Worm (Caenorhabditis elegans) whole organism, L4 larva: ENCODE results near the gene F11A5.5.

Experiments used
- F10B5.3 ChIP-seq: sonication (generic microtip); optimal IDR thresholded peaks from 2 replicates; lab custom pipeline; 2016; ENCODE audit warnings: mild to moderate bottlenecking, missing genetic modification characterization, missing compliant biosample characterization
- F44E2.7 ChIP-seq: fragments of 200-800 bp; sonication (Bioruptor generic); IDR thresholded peaks from 2 replicates; pipeline ENCODE4 v2.1.2; 2022; ENCODE audit warnings: missing genetic modification characterization, missing compliant biosample characterization
- R02D3.7 ChIP-seq: fragments of 150-350 bp; sonication (generic microtip); optimal IDR thresholded peaks from 3 replicates; lab custom pipeline; 2014; ENCODE audit warnings: missing biosample characterization, missing genetic modification characterization
- T26A8.4 ChIP-seq: fragments of 200-800 bp; sonication (Bioruptor generic); IDR thresholded peaks from 2 replicates; pipeline ENCODE4 v1.3.6; 2022; ENCODE audit warnings: missing genetic modification characterization, missing compliant biosample characterization
- Y105C5A.15 ChIP-seq: fragments of 200-800 bp; sonication (Bioruptor generic); IDR thresholded peaks from 2 replicates; pipeline ENCODE4 v1.3.6; 2022; ENCODE audit warnings: missing genetic modification characterization, missing compliant biosample characterization
- Y5F2A.4 ChIP-seq: fragments of 200-800 bp; sonication (Bioruptor generic); optimal IDR thresholded peaks from 2 replicates; lab custom pipeline; 2018; ENCODE audit warnings: mild to moderate bottlenecking, missing genetic modification characterization, missing compliant biosample characterization
- ama-1 ChIP-seq: fragments of 150-350 bp; optimal IDR thresholded peaks from 2 replicates; lab custom pipeline; 2014; ENCODE audit warnings: inconsistent platforms, mixed read lengths
- arid-1 ChIP-seq: fragments of 200-800 bp; sonication (Bioruptor generic); conservative IDR thresholded peaks from 2 replicates; pipeline ENCODE4 v1.3.6; 2022; ENCODE audit warnings: missing genetic modification reagents, missing genetic modification characterization, missing compliant biosample characterization
- attf-4 ChIP-seq: sonication (generic microtip); optimal IDR thresholded peaks from 3 replicates; lab custom pipeline; 2017; ENCODE audit warnings: missing biosample characterization, missing genetic modification characterization
- daf-16 ChIP-seq, 3 experiments: sonication (generic microtip); optimal IDR thresholded peaks; 2 replicates each; lab custom pipeline; 2016 to 2017; ENCODE audit warnings: missing genetic modification characterization in 3 of 3, missing genetic modification reagents in 3 of 3, mild to moderate bottlenecking in 2 of 3, missing compliant biosample characterization in 2 of 3, missing biosample characterization in 1 of 3, moderate library complexity in 1 of 3
- dpl-1 ChIP-seq: fragments of 150-350 bp; optimal IDR thresholded peaks from 2 replicates; lab custom pipeline; 2014; ENCODE audit warnings: missing biosample characterization, missing genetic modification reagents, missing genetic modification characterization
- fos-1 ChIP-seq: fragments of 150-350 bp; optimal IDR thresholded peaks from 2 replicates; lab custom pipeline; 2014; ENCODE audit warnings: missing biosample characterization, missing genetic modification characterization
- lin-1 ChIP-seq: fragments of 200-800 bp; sonication (Bioruptor generic); IDR thresholded peaks from 2 replicates; pipeline ENCODE4 v1.3.6; 2022; ENCODE audit warnings: missing genetic modification reagents, missing genetic modification characterization, missing compliant biosample characterization
- madf-9 ChIP-seq: fragments of 200-800 bp; sonication (Bioruptor generic); conservative IDR thresholded peaks from 2 replicates; pipeline ENCODE4 v1.3.6; 2022; ENCODE audit warnings: missing genetic modification reagents, missing genetic modification characterization, missing compliant biosample characterization
- mdl-1 ChIP-seq, 2 experiments: fragments of 150-350 bp in 1 of 2; sonication (generic microtip) in 1 of 2; optimal IDR thresholded peaks; 2 replicates each; lab custom pipeline; 2014 to 2017; ENCODE audit warnings: missing biosample characterization in 2 of 2, missing genetic modification characterization in 2 of 2
- mdt-29 ChIP-seq: fragments of 200-800 bp; sonication (Bioruptor generic); IDR thresholded peaks from 2 replicates; pipeline ENCODE4 v1.3.6; 2022; ENCODE audit warnings: missing genetic modification reagents, missing genetic modification characterization, missing compliant biosample characterization
- mxl-2 ChIP-seq: fragments of 200-800 bp; sonication (Bioruptor generic); conservative IDR thresholded peaks from 2 replicates; pipeline ENCODE4 v1.3.6; 2022; ENCODE audit warnings: missing genetic modification reagents, missing genetic modification characterization, missing compliant biosample characterization
- mxl-3 ChIP-seq: fragments of 200-800 bp; sonication (Bioruptor generic); optimal IDR thresholded peaks from 2 replicates; lab custom pipeline; 2018; ENCODE audit warnings: mild to moderate bottlenecking, missing genetic modification characterization, missing compliant biosample characterization
- nhr-111 ChIP-seq: fragments of 200-800 bp; sonication (Bioruptor generic); optimal IDR thresholded peaks from 2 replicates; lab custom pipeline; 2018; ENCODE audit warnings: mild to moderate bottlenecking, missing genetic modification characterization, missing compliant biosample characterization
- nhr-25 ChIP-seq: sonication (generic microtip); optimal IDR thresholded peaks from 2 replicates; lab custom pipeline; 2017; ENCODE audit warnings: missing genetic modification characterization, mild to moderate bottlenecking, missing compliant biosample characterization, antibody characterized with exemption, moderate library complexity, borderline replicate concordance; ENCODE audit not compliant: insufficient read depth
- nhr-28 ChIP-seq: fragments of 150-350 bp; optimal IDR thresholded peaks from 2 replicates; lab custom pipeline; 2014; ENCODE audit warnings: missing biosample characterization, missing genetic modification characterization
- nhr-42 ChIP-seq: fragments of 200-800 bp; sonication (Bioruptor generic); IDR thresholded peaks from 2 replicates; pipeline ENCODE4 v1.3.6; 2022; ENCODE audit warnings: missing genetic modification characterization, missing compliant biosample characterization
- pha-4 ChIP-seq, 2 experiments: fragments of 150-350 bp in 1 of 2; fragments of 200-800 bp in 1 of 2; sonication (Bioruptor generic) in 1 of 2; IDR thresholded peaks in 1 of 2; optimal IDR thresholded peaks in 1 of 2; 2 replicates each; pipeline versions ENCODE4 v1.3.6 to Lab custom; 2014 to 2022; ENCODE audit warnings: missing genetic modification characterization in 2 of 2, missing genetic modification reagents in 2 of 2, missing biosample characterization in 1 of 2, missing compliant biosample characterization in 1 of 2
- php-3 ChIP-seq: fragments of 200-800 bp; sonication (Bioruptor generic); IDR thresholded peaks from 2 replicates; pipeline ENCODE4 v1.3.6; 2022; ENCODE audit warnings: missing genetic modification reagents, missing genetic modification characterization, missing compliant biosample characterization
- saeg-2 ChIP-seq: fragments of 200-800 bp; sonication (Bioruptor generic); IDR thresholded peaks from 2 replicates; pipeline ENCODE4 v1.3.6; 2022; ENCODE audit warnings: missing genetic modification reagents, missing genetic modification characterization, missing compliant biosample characterization
- sdz-12 ChIP-seq: fragments of 200-800 bp; sonication (Bioruptor generic); optimal IDR thresholded peaks from 2 replicates; lab custom pipeline; 2018; ENCODE audit warnings: mild to moderate bottlenecking, missing genetic modification characterization, missing compliant biosample characterization
- unc-39 ChIP-seq: sonication (generic microtip); optimal IDR thresholded peaks from 2 replicates; lab custom pipeline; 2017; ENCODE audit warnings: missing biosample characterization, missing genetic modification characterization
- unc-62 ChIP-seq, 3 experiments: fragments of 150-350 bp in 1 of 3; sonication (generic microtip); optimal IDR thresholded peaks in 2 of 3; peaks in 1 of 3; 1 replicate in 1 of 3; 2 replicates in 2 of 3; lab custom pipeline; 2014 to 2017; ENCODE audit warnings: missing biosample characterization in 3 of 3, missing genetic modification characterization in 3 of 3, missing genetic modification reagents in 3 of 3, missing genotype in 1 of 3
- vab-7 ChIP-seq: fragments of 200-800 bp; sonication (Bioruptor generic); IDR thresholded peaks from 2 replicates; pipeline ENCODE4 v1.3.6; 2022; ENCODE audit warnings: missing genetic modification reagents, missing genetic modification characterization, missing compliant biosample characterization

Gene F11A5.5

ce11 chrV:16162124-16162735 lies 35.9 kb upstream of the F11A5.5 start, which contains the start of the genes str-109 and F10A3.11:
Gene str-109 (minus strand): TSS chrV:16162224.
Gene F10A3.11 (plus strand): TSS chrV:16162685.
- TF ChIP-seq mdl-1 (tag; optimal IDR thresholded peaks at IDR 0.05; lab: Kevin White, UChicago) = no peak
- TF ChIP-seq F44E2.7 = no peak
- no peak for TF ChIP-seq nhr-111 (GFP tag; lab: Kevin White, UChicago)
- no peak for TF ChIP-seq lin-1 (GFP tag; lab: Robert Waterston, UW)
- no peak for TF ChIP-seq sdz-12 (GFP tag; lab: Kevin White, UChicago)
- TF ChIP-seq nhr-42 = no peak
- TF ChIP-seq T26A8.4 (GFP tag; lab: Robert Waterston, UW) = no peak
- TF ChIP-seq F10B5.3 (tag; lab: Kevin White, UChicago) = no peak
- no peak for TF ChIP-seq Y5F2A.4 (GFP tag; lab: Kevin White, UChicago)
- TF ChIP-seq attf-4 (tag; lab: Kevin White, UChicago) = no peak
- TF ChIP-seq mxl-3 (GFP tag; lab: Kevin White, UChicago) = no peak
- TF ChIP-seq vab-7 (GFP tag; lab: Robert Waterston, UW) = no peak
- no peak for TF ChIP-seq R02D3.7 (tag; lab: Kevin White, UChicago)
- no peak for TF ChIP-seq unc-39
- no peak for TF ChIP-seq pha-4 (GFP tag; IDR thresholded peaks at IDR 0.05; lab: Robert Waterston, UW)
- TF ChIP-seq pha-4 (tag; optimal IDR thresholded peaks at IDR 0.05; lab: Kevin White, UChicago) = no peak
- no peak for TF ChIP-seq daf-16 (GFP tag; optimal IDR thresholded peaks at IDR 0.05; lab: Kevin White, UChicago)
- no peak for TF ChIP-seq daf-16 (tag; optimal IDR thresholded peaks at IDR 0.05; lab: Kevin White, UChicago)

ce11 chrV:16163719-16164118 lies 34.4 kb upstream of the F11A5.5 start, which contains the start of gene F10A3.12:
Gene F10A3.12 (plus strand): TSS chrV:16164019.
- TF ChIP-seq ama-1 (lab: Kevin White, UChicago) (no peak), nhr-28 (tag; lab: Kevin White, UChicago) (no peak)

- no peak for TF ChIP-seq fos-1 (tag; lab: Kevin White, UChicago)
- no peak for TF ChIP-seq php-3 (GFP tag; lab: Robert Waterston, UW)
- no peak for TF ChIP-seq daf-16 (GFP tag; optimal IDR thresholded peaks at IDR 0.05; lab: Kevin White, UChicago)
- no peak for TF ChIP-seq daf-16 (tag; optimal IDR thresholded peaks at IDR 0.05; lab: Kevin White, UChicago)
- TF ChIP-seq dpl-1 (GFP tag; lab: Kevin White, UChicago) = no peak
- no peak for TF ChIP-seq nhr-25 (tag; lab: Kevin White, UChicago)
- TF ChIP-seq arid-1 (GFP tag; lab: Robert Waterston, UW) = no peak
These were observed 32.2 kb upstream of the F11A5.5 start, which contains the start of gene str-108 for ce11 chrV:16165936-16166335. Gene str-108 (plus strand): TSS chrV:16166236.

ce11 chrV:16169026-16169425 lies 29.1 kb upstream of the F11A5.5 start, which contains the start of gene str-111:
Gene str-111 (minus strand): TSS chrV:16169126.
- TF ChIP-seq daf-16 (GFP tag; optimal IDR thresholded peaks at IDR 0.05; lab: Kevin White, UChicago) (no peak), daf-16 (tag; optimal IDR thresholded peaks at IDR 0.05; lab: Kevin White, UChicago) (no peak), mdt-29 (GFP tag; lab: Robert Waterston, UW) (no peak), pha-4 (GFP tag; IDR thresholded peaks at IDR 0.05; lab: Robert Waterston, UW) (no peak), pha-4 (tag; optimal IDR thresholded peaks at IDR 0.05; lab: Kevin White, UChicago) (no peak)

- no peak for TF ChIP-seq Y105C5A.15 (GFP tag; lab: Robert Waterston, UW)
- no peak for TF ChIP-seq madf-9
- TF ChIP-seq unc-62 (GFP tag; optimal IDR thresholded peaks at IDR 0.05 in 1 of 2; lab: Kevin White, UChicago) = peak in 1 of 2 experiments; percentile 41
- no peak for TF ChIP-seq unc-62 (tag; optimal IDR thresholded peaks at IDR 0.05; lab: Kevin White, UChicago)
- no peak for TF ChIP-seq nhr-25 (tag; lab: Kevin White, UChicago)
- no peak for TF ChIP-seq saeg-2 (GFP tag; lab: Robert Waterston, UW)
- no peak for TF ChIP-seq mxl-2 (GFP tag; lab: Robert Waterston, UW)
These were observed 26.4 kb upstream of the F11A5.5 start, which contains the start of gene K05D4.9 for ce11 chrV:16171721-16172120. Gene K05D4.9 (minus strand): TSS chrV:16171821.
